Fruit fly (Drosophila melanogaster): ENCODE data around the gene Crtc.
A peak's percentile ranks its signal among the peaks of the same experiment; 100 is the strongest.

Crtc gene

dm6 chr3L:17668945-17669779 is at the start of gene Crtc:
Gene Crtc (minus strand): TSS chr3L:17669234.
- TF ChIP-seq psq (optimal IDR thresholded peaks at IDR 0.05) (no peak), CG8478 (optimal IDR thresholded peaks at IDR 0.05) (no peak), EcR (GFP tag; optimal IDR thresholded peaks at IDR 0.05) (no peak)

- TF ChIP-seq psq (optimal IDR thresholded peaks at IDR 0.05): no peak
- no peak for TF ChIP-seq usp (GFP tag; optimal IDR thresholded peaks at IDR 0.05)
- no peak for TF ChIP-seq CG8478 (optimal IDR thresholded peaks at IDR 0.05)
- no peak for TF ChIP-seq pan (optimal IDR thresholded peaks at IDR 0.05)
- no peak for TF ChIP-seq EcR (GFP tag; optimal IDR thresholded peaks at IDR 0.05)
- no peak for TF ChIP-seq Dll (optimal IDR thresholded peaks at IDR 0.05)
Measured at dm6 chr3L:17689579-17690191, 20.7 kb upstream of the Crtc start, which contains the start of gene Ccn. Gene Ccn (plus strand): TSS chr3L:17690015.

DNA sequence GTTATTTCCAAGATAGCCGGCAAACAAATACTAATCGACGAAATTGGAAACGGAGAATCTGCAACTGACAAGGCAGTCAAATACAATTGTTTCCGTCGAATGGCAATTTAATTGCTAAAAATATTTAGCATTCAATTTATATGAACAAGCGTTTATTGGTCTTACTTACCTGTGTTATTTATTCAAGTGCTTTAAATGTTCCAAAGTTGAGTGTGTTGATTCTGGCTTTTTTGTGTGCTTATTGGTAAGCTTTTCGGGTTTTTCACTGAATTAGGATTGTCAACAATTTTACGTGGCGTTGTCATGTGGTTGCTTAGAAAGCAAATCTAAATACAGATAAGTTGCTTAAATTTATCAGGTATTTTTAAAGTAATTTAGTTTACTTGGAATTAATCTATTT is 2.7 kb upstream of the Crtc start:
- TF ChIP-seq pan (optimal IDR thresholded peaks at IDR 0.05): no peak
- no peak for TF ChIP-seq CG8478 (optimal IDR thresholded peaks at IDR 0.05)
- TF ChIP-seq usp (GFP tag; optimal IDR thresholded peaks at IDR 0.05): no peak
- TF ChIP-seq EcR (GFP tag; optimal IDR thresholded peaks at IDR 0.05): no peak
- TF ChIP-seq Dll (optimal IDR thresholded peaks at IDR 0.05): no peak
- TF ChIP-seq psq (optimal IDR thresholded peaks at IDR 0.05): no peak

DNA sequence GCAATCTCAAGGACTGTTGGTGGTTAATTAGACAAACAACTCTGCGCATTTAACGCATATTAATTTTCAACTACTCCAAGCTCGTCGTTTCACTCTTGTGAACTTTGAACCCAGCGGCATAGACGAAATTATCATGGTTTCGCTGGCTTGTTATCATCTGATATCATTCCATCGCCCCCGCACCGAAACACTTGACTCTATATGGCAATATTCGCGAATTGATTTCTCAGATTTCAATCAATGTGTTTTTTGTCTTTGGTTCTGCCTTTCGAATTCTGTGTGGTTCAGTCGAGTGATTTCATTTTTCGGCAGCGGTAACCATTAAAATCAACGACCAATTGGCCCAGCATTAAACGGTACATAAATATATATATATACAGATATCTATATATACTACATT is 2.3 kb upstream of the Crtc start, which contains the start of gene CG34251:
Gene CG34251 (plus strand): TSS at position 301 of the 400 bp plus-strand sequence.
- TF ChIP-seq CG8478 (optimal IDR thresholded peaks at IDR 0.05): no peak
- no peak for TF ChIP-seq Dll (optimal IDR thresholded peaks at IDR 0.05)
- TF ChIP-seq psq (optimal IDR thresholded peaks at IDR 0.05): no peak
- TF ChIP-seq usp (GFP tag; optimal IDR thresholded peaks at IDR 0.05): no peak
- TF ChIP-seq EcR (GFP tag; optimal IDR thresholded peaks at IDR 0.05): no peak
- TF ChIP-seq pan (optimal IDR thresholded peaks at IDR 0.05): no peak

DNA sequence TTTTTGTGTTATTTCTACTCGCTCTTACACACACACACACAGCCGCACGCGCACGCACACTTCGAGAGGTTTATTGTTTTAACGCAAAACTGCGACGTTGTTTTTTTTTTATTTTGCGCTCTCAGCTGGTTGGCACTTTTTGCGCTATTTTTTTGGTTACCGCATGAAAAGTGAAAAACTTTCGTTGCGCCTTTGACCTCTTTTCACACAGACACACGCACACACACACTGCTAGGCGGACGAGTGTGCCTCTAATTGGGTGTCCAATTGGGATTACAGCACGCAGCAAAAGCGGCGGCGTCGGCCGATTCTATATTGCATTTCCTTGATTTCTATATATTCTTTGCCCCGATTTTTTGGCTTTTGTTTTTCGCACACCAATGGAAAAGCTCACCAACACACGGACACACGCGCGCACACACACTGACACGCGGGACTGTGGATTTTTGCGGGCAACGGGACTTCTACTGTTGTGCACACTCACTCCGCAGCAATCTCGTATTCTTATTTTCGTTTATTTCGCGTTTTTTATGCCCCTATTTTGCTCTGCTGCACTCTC is 569 bp downstream of the Crtc start:
- TF ChIP-seq psq (optimal IDR thresholded peaks at IDR 0.05): no peak
- TF ChIP-seq pan (optimal IDR thresholded peaks at IDR 0.05): no peak
- no peak for TF ChIP-seq EcR (GFP tag; optimal IDR thresholded peaks at IDR 0.05)
- TF ChIP-seq usp (GFP tag; optimal IDR thresholded peaks at IDR 0.05): no peak
- TF ChIP-seq CG8478 (optimal IDR thresholded peaks at IDR 0.05): no peak
- TF ChIP-seq Dll (optimal IDR thresholded peaks at IDR 0.05): peak; percentile 41

- TF ChIP-seq Dll (optimal IDR thresholded peaks at IDR 0.05) (no peak), EcR (GFP tag; optimal IDR thresholded peaks at IDR 0.05) (no peak), pan (optimal IDR thresholded peaks at IDR 0.05) (no peak), usp (GFP tag; optimal IDR thresholded peaks at IDR 0.05) (no peak), psq (optimal IDR thresholded peaks at IDR 0.05) (no peak)
Measured at dm6 chr3L:17667642-17668362, 1.2 kb downstream of the Crtc start.

DNA sequence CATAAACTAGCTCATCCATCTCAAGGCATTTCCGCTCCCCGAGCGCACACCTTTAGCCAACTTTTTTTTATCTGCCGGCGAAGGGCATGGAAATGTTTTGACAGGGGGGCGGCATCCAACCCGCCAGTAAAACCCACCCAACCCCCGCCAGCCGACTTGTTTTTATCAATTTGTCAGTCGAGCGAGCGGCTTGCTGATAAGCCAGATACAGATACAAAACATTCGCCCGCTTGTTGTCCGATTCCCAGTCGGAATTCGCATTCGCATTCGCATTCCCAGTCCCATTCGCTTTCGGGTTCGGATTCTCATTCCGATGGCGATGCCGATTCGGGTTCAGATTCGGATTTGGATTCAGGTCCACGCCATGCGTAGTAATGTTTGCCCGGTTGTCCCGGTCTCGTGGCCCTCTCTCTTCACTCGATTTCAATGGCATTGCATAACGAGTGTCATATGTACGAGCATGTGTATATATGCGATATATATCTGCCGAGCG is 3.9 kb downstream of the Crtc start:
- TF ChIP-seq Dll (optimal IDR thresholded peaks at IDR 0.05) (no peak), CG8478 (optimal IDR thresholded peaks at IDR 0.05) (no peak), pan (optimal IDR thresholded peaks at IDR 0.05) (no peak), psq (optimal IDR thresholded peaks at IDR 0.05) (no peak), usp (GFP tag; optimal IDR thresholded peaks at IDR 0.05) (no peak), EcR (GFP tag; optimal IDR thresholded peaks at IDR 0.05) (no peak)

DNA sequence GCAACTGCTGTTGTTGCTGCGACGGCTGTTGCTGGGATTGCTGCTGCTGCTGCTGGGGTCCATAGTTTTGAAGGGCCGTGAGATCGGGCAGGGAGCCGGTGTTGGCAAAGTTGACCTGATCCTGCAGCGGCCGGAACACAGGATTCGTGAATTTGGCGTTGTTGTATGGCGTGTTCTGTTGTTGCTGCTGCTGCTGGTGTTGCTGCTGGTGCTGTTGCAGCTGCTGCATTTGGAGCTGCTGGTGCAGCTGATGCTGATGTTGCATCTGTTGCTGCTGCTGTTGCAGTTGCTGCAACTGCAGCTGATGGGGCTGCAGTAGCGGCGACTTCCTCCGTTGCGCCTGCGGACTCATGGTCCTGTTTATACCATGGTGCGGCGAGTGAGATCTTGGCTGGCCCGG is 5.4 kb downstream of the Crtc start:
- no peak for TF ChIP-seq CG8478 (optimal IDR thresholded peaks at IDR 0.05)
- no peak for TF ChIP-seq EcR (GFP tag; optimal IDR thresholded peaks at IDR 0.05)
- TF ChIP-seq Dll (optimal IDR thresholded peaks at IDR 0.05): no peak
- TF ChIP-seq pan (optimal IDR thresholded peaks at IDR 0.05): no peak
- no peak for TF ChIP-seq psq (optimal IDR thresholded peaks at IDR 0.05)
- no peak for TF ChIP-seq usp (GFP tag; optimal IDR thresholded peaks at IDR 0.05)

- TF ChIP-seq Dll (optimal IDR thresholded peaks at IDR 0.05) (no peak), psq (optimal IDR thresholded peaks at IDR 0.05) (no peak), EcR (GFP tag; optimal IDR thresholded peaks at IDR 0.05) (no peak), usp (GFP tag; optimal IDR thresholded peaks at IDR 0.05) (no peak), CG8478 (optimal IDR thresholded peaks at IDR 0.05) (no peak), pan (optimal IDR thresholded peaks at IDR 0.05) (no peak)
Measured at dm6 chr3L:17659268-17659589, 9.8 kb downstream of the Crtc start.

- TF ChIP-seq CG8478 (optimal IDR thresholded peaks at IDR 0.05) (no peak), Dll (optimal IDR thresholded peaks at IDR 0.05) (no peak), pan (optimal IDR thresholded peaks at IDR 0.05) (no peak), psq (optimal IDR thresholded peaks at IDR 0.05) (no peak), EcR (GFP tag; optimal IDR thresholded peaks at IDR 0.05) (no peak), usp (GFP tag; optimal IDR thresholded peaks at IDR 0.05) (no peak)
Measured at dm6 chr3L:17658423-17659267, 10.4 kb downstream of the Crtc start.
